Worm (Caenorhabditis elegans) whole organism, L1 larva: ENCODE data around the gene ZK1320.7.

Source experiments
- C04F5.9 ChIP-seq: sonication (generic microtip); optimal IDR thresholded peaks from 2 replicates; lab custom pipeline; 2016; ENCODE audit warnings: missing genetic modification characterization, missing compliant biosample characterization
- C16A3.4 ChIP-seq: fragments of 150-350 bp; optimal IDR thresholded peaks from 2 replicates; lab custom pipeline; 2014; ENCODE audit warnings: missing biosample characterization, missing genetic modification characterization
- C34B4.2 ChIP-seq: sonication (generic microtip); optimal IDR thresholded peaks from 2 replicates; lab custom pipeline; 2017; ENCODE audit warnings: mild to moderate bottlenecking, missing genetic modification characterization, missing compliant biosample characterization
- aly-2 ChIP-seq: fragments of 150-350 bp; optimal IDR thresholded peaks from 2 replicates; lab custom pipeline; 2014; ENCODE audit warnings: missing biosample characterization, missing genetic modification characterization
- ama-1 ChIP-seq: fragments of 150-350 bp; optimal IDR thresholded peaks from 2 replicates; lab custom pipeline; 2014
- blmp-1 ChIP-seq: fragments of 150-350 bp; optimal IDR thresholded peaks from 2 replicates; lab custom pipeline; 2014; ENCODE audit warnings: missing biosample characterization, missing genetic modification characterization
- ceh-63 ChIP-seq: fragments of 200-800 bp; sonication (Bioruptor generic); optimal IDR thresholded peaks from 2 replicates; lab custom pipeline; 2018; ENCODE audit warnings: mild to moderate bottlenecking, missing genetic modification characterization, missing compliant biosample characterization
- ceh-8 ChIP-seq: fragments of 200-800 bp; sonication (Bioruptor generic); optimal IDR thresholded peaks from 2 replicates; lab custom pipeline; 2018; ENCODE audit warnings: mild to moderate bottlenecking, missing genetic modification characterization, moderate library complexity, missing compliant biosample characterization
- ceh-88 ChIP-seq: fragments of 200-800 bp; sonication (Bioruptor generic); IDR thresholded peaks from 2 replicates; pipeline ENCODE4 v1.3.6; 2022; ENCODE audit warnings: missing genetic modification characterization, missing compliant biosample characterization
- ceh-90 ChIP-seq: sonication (generic microtip); optimal IDR thresholded peaks from 2 replicates; lab custom pipeline; 2016; ENCODE audit warnings: missing genetic modification characterization, missing compliant biosample characterization
- dsc-1 ChIP-seq: sonication (generic microtip); optimal IDR thresholded peaks from 2 replicates; lab custom pipeline; 2016; ENCODE audit warnings: mild to moderate bottlenecking, missing genetic modification characterization, missing compliant biosample characterization
- efl-1 ChIP-seq, 4 experiments: fragments of 150-350 bp; optimal IDR thresholded peaks in 3 of 4; peaks in 1 of 4; 1 replicate in 1 of 4; 2 replicates in 3 of 4; lab custom pipeline; 2014; ENCODE audit warnings: missing biosample characterization in 2 of 4, missing genetic modification characterization in 2 of 4, missing genetic modification reagents in 2 of 4
- efl-3 ChIP-seq: fragments of 200-800 bp; sonication (Bioruptor generic); optimal IDR thresholded peaks from 2 replicates; lab custom pipeline; 2018; ENCODE audit warnings: mild to moderate bottlenecking, missing genetic modification characterization, missing compliant biosample characterization
- elt-3 ChIP-seq, 6 experiments: fragments of 150-350 bp in 1 of 6; sonication (generic microtip); optimal IDR thresholded peaks; 2 replicates each; lab custom pipeline; 2017 to 2018; ENCODE audit warnings: missing biosample characterization in 6 of 6, missing genetic modification characterization in 6 of 6, inconsistent platforms in 1 of 6
- ets-5 ChIP-seq: fragments of 200-800 bp; sonication (Bioruptor generic); IDR thresholded peaks from 2 replicates; pipeline ENCODE4 v1.3.6; 2022; ENCODE audit warnings: missing genetic modification characterization, missing compliant biosample characterization
- fkh-4 ChIP-seq: sonication (generic microtip); optimal IDR thresholded peaks from 2 replicates; lab custom pipeline; 2016; ENCODE audit warnings: missing compliant biosample characterization, missing genetic modification characterization, borderline replicate concordance
- hlh-4 ChIP-seq: sonication (generic microtip); optimal IDR thresholded peaks from 2 replicates; lab custom pipeline; 2016; ENCODE audit warnings: mild to moderate bottlenecking, missing genetic modification characterization, missing compliant biosample characterization
- hpl-2 ChIP-seq: fragments of 150-350 bp; optimal IDR thresholded peaks from 2 replicates; lab custom pipeline; 2014; ENCODE audit warnings: missing biosample characterization, missing genetic modification reagents, missing genetic modification characterization
- irx-1 ChIP-seq: sonication (generic microtip); optimal IDR thresholded peaks from 2 replicates; lab custom pipeline; 2016; ENCODE audit warnings: missing genetic modification characterization, missing compliant biosample characterization
- isw-1 ChIP-seq: fragments of 200-800 bp; sonication (Bioruptor generic); IDR thresholded peaks from 2 replicates; pipeline ENCODE4 v1.3.6; 2022; ENCODE audit warnings: missing genetic modification characterization, missing compliant biosample characterization
- lin-15B ChIP-seq: fragments of 150-350 bp; sonication (generic microtip); optimal IDR thresholded peaks from 3 replicates; lab custom pipeline; 2014; ENCODE audit warnings: missing biosample characterization, missing genetic modification characterization
- lin-35 ChIP-seq, 2 experiments: fragments of 150-350 bp; optimal IDR thresholded peaks; 2 replicates each; lab custom pipeline; 2014; ENCODE audit warnings: missing biosample characterization in 2 of 2, missing genetic modification characterization in 2 of 2, missing genetic modification reagents in 2 of 2
- lin-39 ChIP-seq: fragments of 150-350 bp; optimal IDR thresholded peaks from 2 replicates; lab custom pipeline; 2014; ENCODE audit warnings: missing biosample characterization, missing genetic modification reagents, missing genetic modification characterization
- lir-3 ChIP-seq: sonication (generic microtip); optimal IDR thresholded peaks from 2 replicates; lab custom pipeline; 2016; ENCODE audit warnings: mild to moderate bottlenecking, missing genetic modification characterization, moderate library complexity, missing compliant biosample characterization; ENCODE audit not compliant: poor library complexity
- lsy-2 ChIP-seq, 2 experiments: fragments of 150-350 bp; optimal IDR thresholded peaks; 2 replicates each; lab custom pipeline; 2014; ENCODE audit warnings: missing biosample characterization in 2 of 2, missing genetic modification characterization in 2 of 2
- mab-9 ChIP-seq: fragments of 200-800 bp; sonication (Bioruptor generic); IDR thresholded peaks from 2 replicates; pipeline ENCODE4 v1.3.6; 2022; ENCODE audit warnings: missing genetic modification reagents, missing genetic modification characterization, missing compliant biosample characterization
- mef-2 ChIP-seq: fragments of 150-350 bp; optimal IDR thresholded peaks from 2 replicates; lab custom pipeline; 2014; ENCODE audit warnings: missing biosample characterization, missing genetic modification characterization
- mep-1 ChIP-seq: fragments of 150-350 bp; optimal IDR thresholded peaks from 2 replicates; lab custom pipeline; 2014; ENCODE audit warnings: missing biosample characterization, missing genetic modification characterization
- nhr-11 ChIP-seq: fragments of 150-350 bp; optimal IDR thresholded peaks from 2 replicates; lab custom pipeline; 2014; ENCODE audit warnings: missing biosample characterization, missing genetic modification characterization
- nhr-12 ChIP-seq: sonication (generic microtip); optimal IDR thresholded peaks from 2 replicates; lab custom pipeline; 2017; ENCODE audit warnings: missing biosample characterization, missing genetic modification characterization
- nhr-20 ChIP-seq: sonication (generic microtip); optimal IDR thresholded peaks from 2 replicates; lab custom pipeline; 2016; ENCODE audit warnings: mild to moderate bottlenecking, missing genetic modification characterization, missing compliant biosample characterization
- nhr-237 ChIP-seq: fragments of 150-350 bp; optimal IDR thresholded peaks from 2 replicates; lab custom pipeline; 2014; ENCODE audit warnings: missing biosample characterization, missing genetic modification characterization
- nhr-28 ChIP-seq: fragments of 150-350 bp; optimal IDR thresholded peaks from 2 replicates; lab custom pipeline; 2014; ENCODE audit warnings: missing biosample characterization, missing genetic modification characterization
- nhr-47 ChIP-seq: sonication (generic microtip); optimal IDR thresholded peaks from 2 replicates; lab custom pipeline; 2016; ENCODE audit warnings: mild to moderate bottlenecking, missing genetic modification characterization, moderate library complexity, missing compliant biosample characterization
- nhr-76 ChIP-seq: sonication (generic microtip); optimal IDR thresholded peaks from 2 replicates; lab custom pipeline; 2017; ENCODE audit warnings: missing biosample characterization, missing genetic modification characterization
- nhr-84 ChIP-seq: sonication (generic microtip); optimal IDR thresholded peaks from 2 replicates; lab custom pipeline; 2017; ENCODE audit warnings: missing biosample characterization, missing genetic modification characterization
- nhr-90 ChIP-seq: sonication (generic microtip); optimal IDR thresholded peaks from 2 replicates; lab custom pipeline; 2016; ENCODE audit warnings: mild to moderate bottlenecking, missing genetic modification characterization, missing compliant biosample characterization; ENCODE audit not compliant: poor library complexity
- pax-3 ChIP-seq: fragments of 200-800 bp; sonication (Bioruptor generic); optimal IDR thresholded peaks from 2 replicates; lab custom pipeline; 2018; ENCODE audit warnings: mild to moderate bottlenecking, missing genetic modification characterization, moderate library complexity, missing compliant biosample characterization
- pqm-1 ChIP-seq: sonication (generic microtip); optimal IDR thresholded peaks from 3 replicates; lab custom pipeline; 2017; ENCODE audit warnings: missing biosample characterization, missing genetic modification characterization
- rnt-1 ChIP-seq: sonication (generic microtip); optimal IDR thresholded peaks from 2 replicates; lab custom pipeline; 2016; ENCODE audit warnings: mild to moderate bottlenecking, missing genetic modification characterization, moderate library complexity, missing compliant biosample characterization
- skn-1 ChIP-seq: fragments of 150-350 bp; optimal IDR thresholded peaks from 2 replicates; lab custom pipeline; 2014; ENCODE audit warnings: missing biosample characterization, missing genetic modification characterization
- snpc-4 ChIP-seq: fragments of 150-350 bp; optimal IDR thresholded peaks from 2 replicates; lab custom pipeline; 2014; ENCODE audit warnings: missing biosample characterization, missing genetic modification characterization
- snu-23 ChIP-seq: sonication (generic microtip); optimal IDR thresholded peaks from 2 replicates; lab custom pipeline; 2016; ENCODE audit warnings: missing genetic modification characterization, missing compliant biosample characterization
- sox-4 ChIP-seq: sonication (generic microtip); optimal IDR thresholded peaks from 2 replicates; lab custom pipeline; 2016; ENCODE audit warnings: missing genetic modification characterization, missing compliant biosample characterization
- sup-37 ChIP-seq: fragments of 200-800 bp; sonication (Bioruptor generic); optimal IDR thresholded peaks from 2 replicates; lab custom pipeline; 2018; ENCODE audit warnings: mild to moderate bottlenecking, missing genetic modification characterization, missing compliant biosample characterization
- swsn-7 ChIP-seq: sonication (generic microtip); optimal IDR thresholded peaks from 2 replicates; lab custom pipeline; 2016; ENCODE audit warnings: missing genetic modification characterization, missing compliant biosample characterization
- unc-30 ChIP-seq: sonication (generic microtip); optimal IDR thresholded peaks from 2 replicates; lab custom pipeline; 2017; ENCODE audit warnings: missing biosample characterization, missing genetic modification characterization
- unc-62 ChIP-seq: fragments of 150-350 bp; optimal IDR thresholded peaks from 2 replicates; lab custom pipeline; 2014; ENCODE audit warnings: missing biosample characterization, missing genetic modification reagents, missing genetic modification characterization
- vab-15 ChIP-seq: sonication (generic microtip); optimal IDR thresholded peaks from 2 replicates; lab custom pipeline; 2017; ENCODE audit warnings: missing genotype, mild to moderate bottlenecking, missing genetic modification characterization, missing compliant biosample characterization
- xbp-1 ChIP-seq: sonication (generic microtip); optimal IDR thresholded peaks from 2 replicates; lab custom pipeline; 2016; ENCODE audit warnings: missing genetic modification characterization, missing compliant biosample characterization
- zag-1 ChIP-seq: fragments of 150-350 bp; optimal IDR thresholded peaks from 2 replicates; lab custom pipeline; 2014; ENCODE audit warnings: missing biosample characterization, missing genetic modification characterization
- zip-4 ChIP-seq: fragments of 200-800 bp; sonication (Bioruptor generic); optimal IDR thresholded peaks from 2 replicates; lab custom pipeline; 2018; ENCODE audit warnings: mild to moderate bottlenecking, missing genetic modification characterization, moderate library complexity, missing compliant biosample characterization
- ztf-11 ChIP-seq, 2 experiments: sonication (generic microtip); optimal IDR thresholded peaks; 2 replicates each; lab custom pipeline; 2016 to 2017; ENCODE audit warnings: missing genetic modification characterization in 2 of 2, missing biosample characterization in 1 of 2, missing compliant biosample characterization in 1 of 2
- ztf-4 ChIP-seq: fragments of 150-350 bp; optimal IDR thresholded peaks from 2 replicates; lab custom pipeline; 2014; ENCODE audit warnings: missing biosample characterization, missing genetic modification characterization

Gene ZK1320.7

DNA sequence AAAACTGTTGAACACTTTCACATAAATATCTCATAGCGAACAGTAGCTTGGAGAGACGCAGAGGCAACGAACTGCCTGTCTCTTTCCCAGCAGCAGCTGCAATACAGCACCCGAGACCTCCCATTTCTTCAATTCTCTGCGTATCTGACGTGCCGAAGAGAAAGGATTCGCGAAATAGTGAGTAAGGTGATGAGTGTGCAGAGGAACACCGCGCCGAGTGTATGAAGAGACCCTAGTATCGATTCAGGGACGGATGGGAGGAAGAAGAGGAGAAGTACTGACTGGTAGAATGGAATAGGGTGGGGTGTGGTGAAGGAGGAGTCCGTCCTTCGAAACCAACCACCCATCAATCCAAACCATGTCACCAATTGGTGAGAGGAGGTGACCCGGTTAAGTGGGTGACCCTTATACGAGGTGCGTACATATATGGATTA is 25.3 kb upstream of the ZK1320.7 start:
- no peak for TF ChIP-seq dsc-1 (tag; lab: Kevin White, UChicago)
- peak; percentile 56 for TF ChIP-seq skn-1 (tag; lab: Kevin White, UChicago)
- no peak for TF ChIP-seq fkh-4 (tag; lab: Kevin White, UChicago)
- no peak for TF ChIP-seq snpc-4 (tag; lab: Kevin White, UChicago)
- no peak for TF ChIP-seq C04F5.9 (tag; lab: Kevin White, UChicago)
- no peak for TF ChIP-seq lin-15B (tag; lab: Kevin White, UChicago)
- TF ChIP-seq mep-1 = peak; percentile 90
- TF ChIP-seq C34B4.2 (tag; lab: Kevin White, UChicago) = no peak
- TF ChIP-seq nhr-20 (tag; lab: Kevin White, UChicago) = peak; percentile 94
- peak; percentile 15 for TF ChIP-seq C16A3.4 (tag; lab: Kevin White, UChicago)
- TF ChIP-seq ztf-4 (tag; lab: Kevin White, UChicago) = peak; percentile 68
- no peak for TF ChIP-seq ceh-63 (GFP tag; lab: Kevin White, UChicago)
- no peak for TF ChIP-seq efl-3
- peak; percentile 6; the same call in 1 of the 2 replicates for TF ChIP-seq isw-1 (GFP tag; lab: Robert Waterston, UW)
- no peak for TF ChIP-seq sup-37 (GFP tag; lab: Kevin White, UChicago)
- peak; percentile 50 for TF ChIP-seq nhr-90 (tag; lab: Kevin White, UChicago)
- TF ChIP-seq mab-9 (GFP tag; lab: Robert Waterston, UW) = no peak
- TF ChIP-seq snu-23 (GFP tag; lab: Kevin White, UChicago) = peak; percentile 78
- no peak for TF ChIP-seq nhr-28 (tag; lab: Kevin White, UChicago)
- peak; percentile 55 for TF ChIP-seq xbp-1 (tag; lab: Kevin White, UChicago)
- TF ChIP-seq irx-1 (tag; lab: Kevin White, UChicago) = peak; percentile 41
- peak; percentile 82 for TF ChIP-seq ama-1 (lab: Kevin White, UChicago)
- no peak for TF ChIP-seq zag-1 (tag; lab: Kevin White, UChicago)
- no peak for TF ChIP-seq nhr-84
- peak; percentile 34 for TF ChIP-seq pax-3
- TF ChIP-seq sox-4 = no peak
- no peak for TF ChIP-seq ceh-8 (GFP tag; lab: Kevin White, UChicago)
- TF ChIP-seq nhr-47 (tag; lab: Kevin White, UChicago) = peak; percentile 60
- TF ChIP-seq nhr-76 (tag; lab: Kevin White, UChicago) = no peak
- TF ChIP-seq pqm-1 = no peak
- peak; percentile 40 for TF ChIP-seq lir-3 (tag; lab: Kevin White, UChicago)
- no peak for TF ChIP-seq ceh-88 (GFP tag; lab: Robert Waterston, UW)
- TF ChIP-seq blmp-1 (tag; lab: Kevin White, UChicago) = peak; percentile 95
- no peak for TF ChIP-seq mef-2 (tag; lab: Kevin White, UChicago)
- TF ChIP-seq vab-15 (tag; lab: Kevin White, UChicago) = peak; percentile 65
- no peak for TF ChIP-seq hpl-2 (GFP tag; lab: Kevin White, UChicago)
- TF ChIP-seq ets-5 (GFP tag; lab: Robert Waterston, UW) = no peak
- TF ChIP-seq swsn-7 (tag; lab: Kevin White, UChicago) = peak; percentile 70
- TF ChIP-seq ceh-90 = no peak
- peak in 1 of 2 experiments; percentile 73 for TF ChIP-seq ztf-11 (tag; optimal IDR thresholded peaks at IDR 0.05; lab: Kevin White, UChicago)
- TF ChIP-seq aly-2 (tag; lab: Kevin White, UChicago) = no peak
- TF ChIP-seq efl-1 (optimal IDR thresholded peaks at IDR 0.05; lab: Kevin White, UChicago) = peak; percentile 70 to 76
- peak; percentile 9 to 86 for TF ChIP-seq efl-1 (GFP tag; optimal IDR thresholded peaks at IDR 0.05 in 1 of 2; lab: Kevin White, UChicago)
- TF ChIP-seq nhr-12 (tag; lab: Kevin White, UChicago) = no peak
- TF ChIP-seq unc-62 (GFP tag; lab: Kevin White, UChicago) = no peak
- TF ChIP-seq rnt-1 (tag; lab: Kevin White, UChicago) = peak; percentile 74
- TF ChIP-seq hlh-4 = no peak
- TF ChIP-seq zip-4 (GFP tag; lab: Kevin White, UChicago) = no peak
- TF ChIP-seq unc-30 (tag; lab: Kevin White, UChicago) = no peak
- no peak for TF ChIP-seq lin-39 (tag; lab: Kevin White, UChicago)
- peak; percentile 70 to 82 for TF ChIP-seq lsy-2 (tag; optimal IDR thresholded peaks at IDR 0.05; lab: Kevin White, UChicago)
- TF ChIP-seq lin-35 (GFP tag; optimal IDR thresholded peaks at IDR 0.05; lab: Kevin White, UChicago) = peak; percentile 52 to 68
- TF ChIP-seq nhr-11 (tag; lab: Kevin White, UChicago) = peak; percentile 56
- TF ChIP-seq nhr-237 = peak; percentile 49
- TF ChIP-seq elt-3 (tag; optimal IDR thresholded peaks at IDR 0.05; lab: Kevin White, UChicago) = peak in 2 of 6 experiments; percentile 33 to 59
